Fruit fly (Drosophila melanogaster): Measurements from ENCODE around the gene alpha-Est5.
A peak's percentile ranks its signal among the peaks of the same experiment; 100 is the strongest.

Gene alpha-Est5

dm6 chr3R:7490884-7491283 lies 45.3 kb downstream of the alpha-Est5 start (continued):
- TF ChIP-seq wdn (GFP tag; IDR thresholded peaks at IDR 0.05), result no peak
- no peak for TF ChIP-seq zen2 (GFP tag; IDR thresholded peaks at IDR 0.05; ENCODE audit: partially characterized antibody)
- no peak for TF ChIP-seq yki (optimal IDR thresholded peaks at IDR 0.05)
- no peak for TF ChIP-seq lola (GFP tag; optimal IDR thresholded peaks at IDR 0.05)
- TF ChIP-seq CG7987 (GFP tag; optimal IDR thresholded peaks at IDR 0.05), result no peak
- TF ChIP-seq Atf6 (GFP tag; IDR thresholded peaks at IDR 0.05), result no peak
- TF ChIP-seq Hmx (GFP tag; optimal IDR thresholded peaks at IDR 0.05), result peak; percentile 4
- TF ChIP-seq CG12299 (tag; optimal IDR thresholded peaks at IDR 0.05), result no peak
- no peak for TF ChIP-seq CG34376 (GFP tag; optimal IDR thresholded peaks at IDR 0.05)
- TF ChIP-seq CG4282 (GFP tag; optimal IDR thresholded peaks at IDR 0.05), result no peak
- TF ChIP-seq tio (GFP tag; optimal IDR thresholded peaks at IDR 0.05), result peak; percentile 54
- no peak for TF ChIP-seq Kr (GFP tag; optimal IDR thresholded peaks at IDR 0.05)
- TF ChIP-seq CG6272 (GFP tag; IDR thresholded peaks at IDR 0.05), result 0 out of 2 replicates have a peak, but pooled peaks have one; percentile 17
- no peak for TF ChIP-seq CG7963 (GFP tag; IDR thresholded peaks at IDR 0.05; ENCODE audit: partially characterized antibody)
- TF ChIP-seq gsb (GFP tag; IDR thresholded peaks at IDR 0.05), result no peak
- no peak for TF ChIP-seq peb (GFP tag; IDR thresholded peaks at IDR 0.05)
- TF ChIP-seq CG16815 (GFP tag; optimal IDR thresholded peaks at IDR 0.05), result no peak
- TF ChIP-seq jumu (GFP tag; optimal IDR thresholded peaks at IDR 0.05), result no peak
- TF ChIP-seq Ssrp (tag; optimal IDR thresholded peaks at IDR 0.05), result no peak
- no peak for TF ChIP-seq CG10543 (GFP tag; optimal IDR thresholded peaks at IDR 0.05)
- peak in 1 of 2 experiments; percentile 92 for TF ChIP-seq Hr51 (GFP tag; optimal IDR thresholded peaks at IDR 0.05)
- TF ChIP-seq PHDP (tag; optimal IDR thresholded peaks at IDR 0.05), result peak; percentile 56
- TF ChIP-seq CG15696 (tag; optimal IDR thresholded peaks at IDR 0.05), result no peak
- no peak for TF ChIP-seq CG4360 (GFP tag; IDR thresholded peaks at IDR 0.05)
- no peak for TF ChIP-seq h (optimal IDR thresholded peaks at IDR 0.05)
- no peak for TF ChIP-seq nau (GFP tag; optimal IDR thresholded peaks at IDR 0.05)
- TF ChIP-seq chm (GFP tag; IDR thresholded peaks at IDR 0.05), result no peak
- no peak for TF ChIP-seq CG12071 (GFP tag; optimal IDR thresholded peaks at IDR 0.05)
- TF ChIP-seq CG3847 (GFP tag; IDR thresholded peaks at IDR 0.05), result no peak
- no peak for TF ChIP-seq Oaz (GFP tag; IDR thresholded peaks at IDR 0.05)
- TF ChIP-seq CG14710 (tag; optimal IDR thresholded peaks at IDR 0.05), result no peak
- no peak for TF ChIP-seq Tbp (GFP tag; optimal IDR thresholded peaks at IDR 0.05)
- no peak for TF ChIP-seq pho (GFP tag; optimal IDR thresholded peaks at IDR 0.05)
- TF ChIP-seq vnd (GFP tag; IDR thresholded peaks at IDR 0.05; ENCODE audit: partially characterized antibody), result no peak
- no peak for TF ChIP-seq HmgZ (tag; optimal IDR thresholded peaks at IDR 0.05)
- TF ChIP-seq Nf-YA (GFP tag; IDR thresholded peaks at IDR 0.05), result no peak
- TF ChIP-seq NFAT (GFP tag; IDR thresholded peaks at IDR 0.05), result no peak
- no peak for TF ChIP-seq CG1832 (GFP tag; optimal IDR thresholded peaks at IDR 0.05)
- TF ChIP-seq Fer3 (tag; optimal IDR thresholded peaks at IDR 0.05), result peak; percentile 24
- TF ChIP-seq sd (tag; optimal IDR thresholded peaks at IDR 0.05), result no peak
- TF ChIP-seq CG17361 (GFP tag; IDR thresholded peaks at IDR 0.05), result peak; percentile 91
- no peak for TF ChIP-seq mirr (GFP tag; optimal IDR thresholded peaks at IDR 0.05)
- peak; percentile 48 for TF ChIP-seq ewg (GFP tag; optimal IDR thresholded peaks at IDR 0.05)
- no peak for TF ChIP-seq CG10959 (GFP tag; IDR thresholded peaks at IDR 0.05)
- TF ChIP-seq CG2129 (GFP tag; IDR thresholded peaks at IDR 0.05; ENCODE audit: partially characterized antibody), result no peak
- TF ChIP-seq NC2β (GFP tag; optimal IDR thresholded peaks at IDR 0.05), result no peak
- TF ChIP-seq so (GFP tag; IDR thresholded peaks at IDR 0.05), result no peak; the same call in 2 of the 3 replicates
- TF ChIP-seq CG7271 (tag; optimal IDR thresholded peaks at IDR 0.05), result no peak
- TF ChIP-seq D19A (tag; optimal IDR thresholded peaks at IDR 0.05), result no peak
- peak; percentile 45 for TF ChIP-seq sisA (GFP tag; IDR thresholded peaks at IDR 0.05)
- TF ChIP-seq CG9797 (GFP tag; optimal IDR thresholded peaks at IDR 0.05), result no peak
- peak; percentile 11 for TF ChIP-seq CG1529 (GFP tag; optimal IDR thresholded peaks at IDR 0.05)
